Worm (Caenorhabditis elegans): ENCODE data around the gene talp-3.
A peak's percentile ranks its signal among the peaks of the same experiment; 100 is the strongest.

DNA sequence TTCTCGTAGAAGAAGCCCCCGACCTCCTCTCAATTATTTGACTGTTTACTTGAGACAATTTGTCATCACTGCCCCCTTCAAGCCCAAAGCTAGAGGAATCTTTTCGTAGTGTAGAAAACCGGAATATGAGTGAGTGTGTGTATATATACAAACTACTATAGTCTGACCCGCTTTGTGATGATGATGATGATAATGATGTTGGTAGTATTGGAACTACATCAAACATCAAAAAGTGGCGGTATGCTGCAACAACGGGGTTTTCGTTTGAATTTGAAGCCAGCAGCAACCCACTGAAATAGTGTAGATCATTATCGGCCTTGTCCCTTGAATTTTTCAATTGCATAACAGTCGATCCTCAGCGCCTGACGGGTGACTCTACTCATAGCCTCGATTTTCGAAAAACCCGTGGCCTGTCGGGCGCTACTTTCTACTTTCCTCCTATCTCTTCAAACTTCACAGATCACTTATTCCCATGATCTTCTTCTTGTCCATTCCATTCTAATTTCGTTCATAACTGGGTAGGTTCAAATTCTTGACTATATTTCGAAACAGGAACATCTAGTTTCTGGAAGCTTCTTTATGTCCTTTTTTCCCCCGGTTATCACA lies 41.2 kb downstream of the talp-3 start:
- TF ChIP-seq alr-1 (tag; optimal IDR thresholded peaks at IDR 0.05): no peak
- TF ChIP-seq unc-55 (GFP tag; optimal IDR thresholded peaks at IDR 0.05): no peak
- no peak for TF ChIP-seq elt-3 (tag; optimal IDR thresholded peaks at IDR 0.05)
- peak; percentile 71 for TF ChIP-seq sma-9 (GFP tag; optimal IDR thresholded peaks at IDR 0.05)
- no peak for TF ChIP-seq sma-9 (tag; optimal IDR thresholded peaks at IDR 0.05)
- TF ChIP-seq nhr-12 (tag; optimal IDR thresholded peaks at IDR 0.05): no peak
- TF ChIP-seq unc-62 (GFP tag; optimal IDR thresholded peaks at IDR 0.05): no peak
- peak; percentile 21 for TF ChIP-seq gmeb-1 (tag; optimal IDR thresholded peaks at IDR 0.05)
- peak; percentile 94 for TF ChIP-seq snpc-4 (tag; optimal IDR thresholded peaks at IDR 0.05)
- TF ChIP-seq ztf-4 (tag; optimal IDR thresholded peaks at IDR 0.05): no peak
- no peak for TF ChIP-seq ama-1 (optimal IDR thresholded peaks at IDR 0.05)
- no peak for TF ChIP-seq ztf-11 (tag; optimal IDR thresholded peaks at IDR 0.05)
- TF ChIP-seq lin-11 (tag; optimal IDR thresholded peaks at IDR 0.05): no peak
- TF ChIP-seq nhr-77 (tag; optimal IDR thresholded peaks at IDR 0.05): no peak
- TF ChIP-seq dmd-4 (tag; optimal IDR thresholded peaks at IDR 0.05): no peak

Measured in whole organism, L2 larva.